Worm (Caenorhabditis elegans) whole organism, L1 larva: Measurements from ENCODE around the gene ceh-53.

Experiments
- alr-1 ChIP-seq: fragments of 200-800 bp; sonication (Bioruptor generic); optimal IDR thresholded peaks from 2 replicates; lab custom pipeline; 2018; ENCODE audit warnings: borderline replicate concordance, mild to moderate bottlenecking, missing genetic modification characterization, missing compliant biosample characterization
- ceh-82 ChIP-seq, 3 experiments: fragments of 150-350 bp in 1 of 3; sonication (generic microtip) in 2 of 3; optimal IDR thresholded peaks; 2 replicates each; lab custom pipeline; 2014 to 2017; ENCODE audit warnings: missing biosample characterization in 3 of 3, missing genetic modification characterization in 3 of 3
- egl-27 ChIP-seq, 2 experiments: fragments of 150-350 bp in 1 of 2; sonication (generic microtip); optimal IDR thresholded peaks; 3 replicates each; lab custom pipeline; 2017 to 2018; ENCODE audit warnings: missing biosample characterization in 2 of 2, missing genetic modification characterization in 2 of 2, missing genetic modification reagents in 2 of 2
- lir-3 ChIP-seq: sonication (generic microtip); optimal IDR thresholded peaks from 2 replicates; lab custom pipeline; 2016; ENCODE audit warnings: mild to moderate bottlenecking, missing genetic modification characterization, moderate library complexity, missing compliant biosample characterization; ENCODE audit not compliant: poor library complexity
- nhr-11 ChIP-seq: fragments of 150-350 bp; optimal IDR thresholded peaks from 2 replicates; lab custom pipeline; 2014; ENCODE audit warnings: missing biosample characterization, missing genetic modification characterization
- snpc-4 ChIP-seq: fragments of 150-350 bp; optimal IDR thresholded peaks from 2 replicates; lab custom pipeline; 2014; ENCODE audit warnings: missing biosample characterization, missing genetic modification characterization
- swsn-7 ChIP-seq: sonication (generic microtip); optimal IDR thresholded peaks from 2 replicates; lab custom pipeline; 2016; ENCODE audit warnings: missing genetic modification characterization, missing compliant biosample characterization
- ztf-11 ChIP-seq, 2 experiments: sonication (generic microtip); optimal IDR thresholded peaks; 2 replicates each; lab custom pipeline; 2016 to 2017; ENCODE audit warnings: missing genetic modification characterization in 2 of 2, missing biosample characterization in 1 of 2, missing compliant biosample characterization in 1 of 2

DNA sequence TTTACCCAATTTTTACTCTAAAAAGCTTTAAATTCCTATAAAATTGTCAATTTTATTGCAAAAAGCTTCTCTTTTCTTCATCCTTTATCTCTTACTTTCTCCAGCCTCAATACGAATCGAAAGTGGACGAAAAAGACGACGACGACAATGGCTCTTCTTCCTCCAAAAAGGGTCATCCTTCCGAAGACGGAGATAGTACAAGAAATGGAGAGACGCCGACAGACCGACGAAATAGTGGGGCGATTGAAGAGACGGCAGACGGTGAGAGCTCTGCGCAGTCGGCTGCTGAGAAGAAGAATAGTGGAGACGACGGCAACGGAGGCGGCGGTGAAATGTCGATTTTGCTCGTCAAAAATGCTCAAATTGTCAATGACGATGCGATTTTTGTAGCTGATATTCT is 21.3 kb downstream of the ceh-53 start:
- peak in 1 of 2 experiments; percentile 35 for TF ChIP-seq ztf-11 (tag; optimal IDR thresholded peaks at IDR 0.05; lab: Kevin White, UChicago)
- no peak for TF ChIP-seq nhr-11
- TF ChIP-seq egl-27 (tag; optimal IDR thresholded peaks at IDR 0.05; lab: Kevin White, UChicago) = no peak
- TF ChIP-seq snpc-4 = peak; percentile 88
- TF ChIP-seq lir-3 (tag; lab: Kevin White, UChicago) = no peak
- peak; percentile 37 to 66 (median 53) for TF ChIP-seq ceh-82 (tag; optimal IDR thresholded peaks at IDR 0.05; lab: Kevin White, UChicago)
- TF ChIP-seq alr-1 (tag; lab: Kevin White, UChicago) = no peak
- TF ChIP-seq swsn-7 (tag; lab: Kevin White, UChicago) = peak; percentile 76
